Fruit fly (Drosophila melanogaster): ENCODE data around the gene Brd.

DNA sequence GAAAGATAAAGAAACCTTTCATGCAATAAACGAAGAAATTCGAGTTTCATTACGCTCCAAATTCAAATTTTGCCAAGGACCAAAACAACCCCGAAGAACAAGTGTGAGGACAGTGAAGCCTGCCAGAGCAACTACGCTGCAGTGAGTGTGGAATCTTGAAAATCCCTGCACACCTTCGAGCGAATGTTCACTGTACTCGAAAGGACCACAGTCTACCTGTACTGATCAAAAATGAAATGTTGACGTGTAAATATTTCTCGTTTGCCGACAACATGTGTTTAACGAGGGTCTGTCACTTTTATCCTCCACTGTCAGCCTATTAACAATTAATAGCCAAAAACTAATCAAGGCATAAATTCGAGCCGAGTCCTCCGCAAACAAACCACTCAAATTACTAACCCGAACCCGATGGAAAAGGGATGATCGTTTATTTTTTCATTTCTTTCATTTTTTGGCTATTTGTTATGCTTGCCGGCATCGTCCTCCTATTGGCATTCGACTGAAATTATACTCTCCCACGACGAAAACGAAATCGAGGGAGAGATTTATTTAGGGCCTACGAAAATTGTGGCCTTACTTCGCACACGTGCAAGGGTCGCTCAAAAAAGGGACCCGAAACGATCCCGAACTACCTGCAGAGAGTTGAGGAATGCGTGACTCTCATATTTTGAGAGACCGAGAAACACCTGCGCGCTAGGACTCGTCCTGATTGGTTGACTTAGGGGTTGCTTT lies 408 bp upstream of the Brd start:
- no peak for TF ChIP-seq CG8478 (optimal IDR thresholded peaks at IDR 0.05)
- no peak for TF ChIP-seq CTCF (optimal IDR thresholded peaks at IDR 0.05)
